Fruit fly (Drosophila melanogaster) whole organism, adult: ENCODE results near the gene CG14327.
A peak's percentile ranks its signal among the peaks of the same experiment; 100 is the strongest.

ENCODE experiments used
- CG11617 ChIP-seq: fragments of 200-800 bp; sonication (Bioruptor generic); optimal IDR thresholded peaks from 2 replicates; lab custom pipeline; 2017; ENCODE audit warnings: mild to moderate bottlenecking, missing biosample characterization, missing genetic modification reagents, missing genetic modification characterization
- CG12768 ChIP-seq: fragments of 200-800 bp; sonication (Bioruptor generic); optimal IDR thresholded peaks from 2 replicates; lab custom pipeline; 2017; ENCODE audit warnings: missing biosample characterization, missing genetic modification characterization, mild to moderate bottlenecking, moderate library complexity, missing genetic modification reagents
- CG14711 ChIP-seq: fragments of 200-800 bp; sonication (Bioruptor generic); optimal IDR thresholded peaks from 2 replicates; lab custom pipeline; 2018; ENCODE audit warnings: missing biosample characterization, mild to moderate bottlenecking, missing genetic modification characterization, moderate library complexity
- CG1620 ChIP-seq: fragments of 200-800 bp; sonication (Bioruptor generic); optimal IDR thresholded peaks from 2 replicates; lab custom pipeline; 2016; ENCODE audit warnings: missing biosample characterization, missing genetic modification characterization
- CG33017 ChIP-seq: fragments of 200-800 bp; sonication (Bioruptor generic); optimal IDR thresholded peaks from 2 replicates; lab custom pipeline; 2018; ENCODE audit warnings: missing biosample characterization, mild to moderate bottlenecking, missing genetic modification characterization, moderate library complexity
- CG5204 ChIP-seq: fragments of 200-800 bp; sonication (Bioruptor generic); optimal IDR thresholded peaks from 2 replicates; lab custom pipeline; 2016; ENCODE audit warnings: missing biosample characterization, missing genetic modification characterization
- CG7045 ChIP-seq: fragments of 200-800 bp; sonication (Bioruptor generic); optimal IDR thresholded peaks from 2 replicates; lab custom pipeline; 2017; ENCODE audit warnings: missing biosample characterization, mild to moderate bottlenecking, missing genetic modification characterization
- CG7101 ChIP-seq: fragments of 200-800 bp; sonication (Bioruptor generic); optimal IDR thresholded peaks from 2 replicates; lab custom pipeline; 2018; ENCODE audit warnings: missing biosample characterization, mild to moderate bottlenecking, missing genetic modification characterization, moderate library complexity
- Clk ChIP-seq: fragments of 200-800 bp; sonication (Bioruptor generic); optimal IDR thresholded peaks from 2 replicates; lab custom pipeline; 2017; ENCODE audit warnings: missing biosample characterization, missing genetic modification characterization
- Crg-1 ChIP-seq: fragments of 200-800 bp; sonication (Bioruptor generic); optimal IDR thresholded peaks from 2 replicates; lab custom pipeline; 2016; ENCODE audit warnings: missing biosample characterization, missing genetic modification characterization
- Hr96 ChIP-seq: fragments of 200-800 bp; sonication (Bioruptor generic); optimal IDR thresholded peaks from 2 replicates; lab custom pipeline; 2016; ENCODE audit warnings: missing biosample characterization, missing genetic modification characterization
- Mnt ChIP-seq: fragments of 200-800 bp; sonication (Bioruptor generic); optimal IDR thresholded peaks from 2 replicates; lab custom pipeline; 2016; ENCODE audit warnings: missing biosample characterization, mild to moderate bottlenecking, missing genetic modification characterization
- bab1 ChIP-seq: fragments of 200-800 bp; sonication (Bioruptor generic); optimal IDR thresholded peaks from 3 replicates; lab custom pipeline; 2019; ENCODE audit warnings: missing biosample characterization, mild to moderate bottlenecking, missing genetic modification characterization, moderate library complexity
- cic ChIP-seq: fragments of 200-800 bp; sonication (Bioruptor generic); optimal IDR thresholded peaks from 2 replicates; lab custom pipeline; 2017; ENCODE audit warnings: missing biosample characterization, mild to moderate bottlenecking, missing genetic modification characterization, moderate library complexity
- cnc ChIP-seq, 2 experiments: fragments of >200 bp; optimal IDR thresholded peaks; 2 replicates each; lab custom pipeline; 2017
- kay ChIP-seq: fragments of 200-800 bp; sonication (Bioruptor generic); peaks from one replicate; lab custom pipeline; 2016; ENCODE audit warnings: missing biosample characterization, missing genetic modification characterization, borderline replicate concordance
- ovo ChIP-seq: fragments of 200-800 bp; sonication (Bioruptor generic); optimal IDR thresholded peaks from 2 replicates; lab custom pipeline; 2016; ENCODE audit warnings: missing biosample characterization, missing genetic modification characterization
- pad ChIP-seq: fragments of 200-800 bp; sonication (Bioruptor generic); optimal IDR thresholded peaks from 3 replicates; lab custom pipeline; 2017; ENCODE audit warnings: missing biosample characterization, missing genetic modification characterization, mild to moderate bottlenecking, moderate library complexity, missing genetic modification reagents
- tj ChIP-seq: fragments of 200-800 bp; sonication (Bioruptor generic); optimal IDR thresholded peaks from 3 replicates; lab custom pipeline; 2017; ENCODE audit warnings: missing biosample characterization, mild to moderate bottlenecking, missing genetic modification characterization, moderate library complexity
- toe ChIP-seq: fragments of 200-800 bp; sonication (Bioruptor generic); optimal IDR thresholded peaks from 2 replicates; lab custom pipeline; 2016; ENCODE audit warnings: missing biosample characterization, missing genetic modification characterization

CG14327 gene

DNA sequence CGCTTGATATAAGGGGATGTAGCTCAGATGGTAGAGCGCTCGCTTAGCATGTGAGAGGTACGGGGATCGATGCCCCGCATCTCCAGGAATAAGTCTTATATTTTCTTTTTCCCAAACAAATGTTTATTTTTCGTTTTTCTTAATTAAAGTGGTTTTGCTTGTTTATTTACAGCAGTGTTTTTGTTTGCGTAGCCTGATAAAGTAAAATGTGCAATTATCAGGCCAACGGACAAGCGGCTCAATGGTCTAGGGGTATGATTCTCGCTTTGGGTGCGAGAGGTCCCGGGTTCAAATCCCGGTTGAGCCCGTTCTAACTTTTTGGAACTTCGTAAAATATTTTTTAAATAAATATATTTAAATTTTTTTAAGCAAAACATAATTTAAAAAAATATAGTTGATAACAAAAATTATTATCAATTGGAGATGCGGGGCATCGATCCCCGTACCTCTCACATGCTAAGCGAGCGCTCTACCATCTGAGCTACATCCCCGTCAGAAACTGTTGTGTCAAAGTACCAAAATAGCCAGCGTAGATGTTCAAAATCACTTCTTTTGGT is 6.3 kb downstream of the CG14327 start:
- no peak for TF ChIP-seq cic (GFP tag; lab: Kevin White, UChicago)
- TF ChIP-seq Clk (GFP tag; lab: Kevin White, UChicago), result no peak
- TF ChIP-seq Mnt (GFP tag; lab: Kevin White, UChicago), result peak; percentile 6
- peak; percentile 22 for TF ChIP-seq CG33017 (tag; lab: Kevin White, UChicago)
- TF ChIP-seq CG11617, result no peak
- peak; percentile 30 for TF ChIP-seq CG12768 (GFP tag; lab: Kevin White, UChicago)
- no peak for TF ChIP-seq tj (GFP tag; lab: Kevin White, UChicago)
- TF ChIP-seq ovo (GFP tag; lab: Kevin White, UChicago), result peak; percentile 5
- peak; percentile 74 for TF ChIP-seq bab1
- TF ChIP-seq CG7101 (tag; lab: Kevin White, UChicago), result no peak
- no peak for TF ChIP-seq CG5204

DNA sequence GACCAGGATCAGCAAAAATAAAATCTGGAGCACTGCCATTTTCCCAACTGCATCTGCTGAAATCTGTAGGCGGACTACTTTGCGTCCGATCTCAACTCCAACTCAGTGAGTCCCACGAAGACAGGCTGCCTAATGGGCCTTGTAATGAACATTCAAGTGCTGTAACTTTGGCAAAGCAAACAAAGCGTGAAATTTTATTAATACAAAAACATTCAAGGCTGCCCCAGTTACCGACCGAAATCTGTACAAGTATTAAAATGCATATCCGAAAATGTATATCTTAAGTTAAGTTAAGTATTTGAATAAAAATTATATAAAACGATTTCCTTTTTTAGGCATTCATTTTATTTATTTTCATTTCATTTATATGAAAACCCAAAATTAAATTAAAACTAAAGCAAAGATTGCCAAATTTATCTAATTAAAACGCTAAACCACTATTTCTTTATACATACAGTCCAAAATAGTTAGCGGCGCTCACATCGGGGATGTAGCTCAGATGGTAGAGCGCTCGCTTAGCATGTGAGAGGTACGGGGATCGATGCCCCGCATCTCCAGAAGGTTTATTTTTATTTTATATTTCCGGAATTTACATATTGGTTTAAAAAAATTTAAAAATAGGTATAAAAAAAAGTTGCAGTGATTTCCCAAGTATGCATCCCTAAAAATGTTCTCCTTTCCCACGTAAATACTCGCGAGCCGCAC is 8.7 kb downstream of the CG14327 start, which contains the start of gene CG14323:
Gene CG14323, minus strand, starts transcription at position 51 of the 705 bp plus-strand sequence.
- peak; percentile 26 for TF ChIP-seq bab1
- TF ChIP-seq Clk (GFP tag; lab: Kevin White, UChicago), result no peak

DNA sequence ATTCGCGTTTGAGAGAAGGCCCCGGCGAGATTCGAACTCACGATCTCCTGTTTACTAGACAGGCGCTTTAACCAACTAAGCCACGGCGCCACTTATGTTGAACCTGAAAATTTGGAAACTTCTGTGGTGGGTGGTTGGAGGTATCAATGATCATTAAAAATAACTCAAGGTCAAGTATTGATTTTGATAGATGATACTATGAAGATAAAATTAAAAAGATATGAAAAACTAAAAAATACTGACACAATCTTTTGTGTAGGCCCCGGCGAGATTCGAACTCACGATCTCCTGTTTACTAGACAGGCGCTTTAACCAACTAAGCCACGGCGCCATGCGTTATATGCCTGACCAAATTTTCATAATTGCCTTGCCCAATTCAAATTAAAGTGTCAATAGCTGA is 11.0 kb downstream of the CG14327 start:
- no peak for TF ChIP-seq CG14711 (tag; lab: Kevin White, UChicago)
- no peak for TF ChIP-seq CG1620 (GFP tag; lab: Kevin White, UChicago)
- no peak for TF ChIP-seq toe
- no peak for TF ChIP-seq pad (GFP tag; lab: Kevin White, UChicago)
- no peak for TF ChIP-seq cic (GFP tag; lab: Kevin White, UChicago)
- no peak for TF ChIP-seq cnc (optimal IDR thresholded peaks at IDR 0.05; lab: Kevin White, UChicago)
- TF ChIP-seq ovo (GFP tag; lab: Kevin White, UChicago), result no peak
- TF ChIP-seq CG7045, result no peak
- TF ChIP-seq CG7101 (tag; lab: Kevin White, UChicago), result no peak
- TF ChIP-seq CG11617, result no peak
- TF ChIP-seq Clk (GFP tag; lab: Kevin White, UChicago), result no peak

DNA sequence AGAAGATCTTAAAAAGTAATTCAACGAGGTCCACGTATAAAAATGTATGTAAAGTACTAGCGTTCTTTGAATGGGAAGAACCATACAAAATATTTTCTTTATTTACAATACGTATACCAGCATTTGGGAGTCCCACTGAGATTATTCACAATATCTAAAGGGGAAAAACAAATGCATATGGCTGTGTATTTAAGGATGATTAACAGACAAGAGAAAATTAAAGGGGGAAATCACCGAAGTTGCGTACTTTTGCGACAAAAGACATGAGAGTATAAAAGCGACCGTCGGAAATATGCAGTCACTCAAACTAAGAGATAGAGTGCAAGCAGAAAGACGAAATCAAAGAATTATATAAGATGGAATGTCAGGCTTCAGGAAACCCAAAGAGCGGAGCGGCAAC is 11.5 kb downstream of the CG14327 start, which contains the start of gene AttD:
Gene AttD, plus strand, starts transcription at position 301 of the 400 bp plus-strand sequence.
- TF ChIP-seq Mnt (GFP tag; lab: Kevin White, UChicago), result no peak
- no peak for TF ChIP-seq CG5204
- no peak for TF ChIP-seq Crg-1 (GFP tag; lab: Kevin White, UChicago)
- no peak for TF ChIP-seq tj (GFP tag; lab: Kevin White, UChicago)
- TF ChIP-seq cnc (optimal IDR thresholded peaks at IDR 0.05; lab: Kevin White, UChicago), result no peak
- no peak for TF ChIP-seq CG33017 (tag; lab: Kevin White, UChicago)
- no peak for TF ChIP-seq toe
- no peak for TF ChIP-seq pad (GFP tag; lab: Kevin White, UChicago)
- no peak for TF ChIP-seq kay (GFP tag; lab: Kevin White, UChicago)
- TF ChIP-seq CG12768 (GFP tag; lab: Kevin White, UChicago), result no peak
- no peak for TF ChIP-seq CG1620 (GFP tag; lab: Kevin White, UChicago)
- TF ChIP-seq ovo (GFP tag; lab: Kevin White, UChicago), result no peak
- no peak for TF ChIP-seq cic (GFP tag; lab: Kevin White, UChicago)
- no peak for TF ChIP-seq CG14711 (tag; lab: Kevin White, UChicago)
- TF ChIP-seq CG11617, result no peak

DNA sequence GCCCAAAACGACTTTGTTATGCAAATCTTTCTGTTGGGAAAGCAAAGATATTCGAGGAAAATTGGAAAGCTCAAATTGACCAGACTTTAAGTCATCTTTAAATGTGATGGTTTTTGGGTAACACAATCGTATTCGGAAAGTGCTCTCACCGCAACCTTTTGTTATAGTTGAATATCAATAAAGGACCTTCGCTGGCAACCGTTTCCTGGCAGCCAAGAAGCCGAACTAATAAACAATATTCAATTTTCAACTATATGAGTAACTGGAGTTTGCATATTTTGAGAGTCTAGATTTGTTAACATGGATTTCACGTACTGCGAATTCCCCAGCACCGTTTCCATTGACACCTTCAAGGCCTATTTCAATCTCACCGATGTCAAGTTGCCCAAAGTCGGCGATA is 13.3 kb downstream of the CG14327 start, which contains the start of gene CG14325:
Gene CG14325, plus strand, starts transcription at position 301 of the 400 bp plus-strand sequence.
- TF ChIP-seq CG33017 (tag; lab: Kevin White, UChicago) (no peak), ovo (GFP tag; lab: Kevin White, UChicago) (no peak), Crg-1 (GFP tag; lab: Kevin White, UChicago) (no peak), kay (GFP tag; lab: Kevin White, UChicago) (no peak), CG11617 (no peak), CG1620 (GFP tag; lab: Kevin White, UChicago) (no peak), CG12768 (GFP tag; lab: Kevin White, UChicago) (no peak), CG7045 (no peak), CG5204 (no peak), toe (no peak), Mnt (GFP tag; lab: Kevin White, UChicago) (no peak), Clk (GFP tag; lab: Kevin White, UChicago) (no peak), Hr96 (GFP tag; lab: Kevin White, UChicago) (no peak), CG14711 (tag; lab: Kevin White, UChicago) (no peak), CG7101 (tag; lab: Kevin White, UChicago) (no peak)

DNA sequence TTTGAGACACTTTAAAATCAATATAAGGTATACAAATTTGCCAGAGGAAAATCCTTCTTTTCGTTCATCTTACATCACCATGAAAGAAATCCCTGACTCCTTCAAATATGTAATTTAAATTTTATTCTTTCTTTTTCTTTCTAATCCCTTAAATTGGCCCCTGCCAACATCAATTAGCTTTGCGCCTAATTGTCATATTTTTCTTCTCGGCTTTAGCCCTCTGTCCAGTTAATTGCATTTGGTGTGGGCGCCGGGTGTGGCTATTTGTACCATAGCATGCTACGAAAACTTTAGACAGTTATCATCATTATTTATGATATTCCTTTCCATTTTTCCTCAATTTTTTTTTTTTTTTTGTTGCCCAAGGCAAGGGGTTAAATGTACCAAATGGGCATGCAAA is 16.9 kb downstream of the CG14327 start, which contains the start of gene CG43175:
Gene CG43175, plus strand, starts transcription at position 301 of the 400 bp plus-strand sequence.
- TF ChIP-seq CG11617 (no peak), CG14711 (tag; lab: Kevin White, UChicago) (no peak), Mnt (GFP tag; lab: Kevin White, UChicago) (no peak), ovo (GFP tag; lab: Kevin White, UChicago) (no peak), CG1620 (GFP tag; lab: Kevin White, UChicago) (no peak), Crg-1 (GFP tag; lab: Kevin White, UChicago) (no peak), CG5204 (no peak), bab1 (no peak), kay (GFP tag; lab: Kevin White, UChicago) (no peak)
